Worm (Caenorhabditis elegans): ENCODE results near the gene C25F6.8.

The C25F6.8 gene

ce11 chrX:5447941-5448340 lies at the start of gene C25F6.8:
C25F6.8 (plus strand) TSS chrX:5448241.
- TF ChIP-seq skn-1 (tag; optimal IDR thresholded peaks at IDR 0.05) (no peak), nhr-23 (tag; optimal IDR thresholded peaks at IDR 0.05) (no peak), nhr-77 (tag; optimal IDR thresholded peaks at IDR 0.05) (no peak), ztf-11 (tag; optimal IDR thresholded peaks at IDR 0.05) (no peak), ceh-28 (tag; optimal IDR thresholded peaks at IDR 0.05) (no peak), nhr-25 (tag; optimal IDR thresholded peaks at IDR 0.05) (no peak), ama-1 (optimal IDR thresholded peaks at IDR 0.05) (no peak), elt-1 (tag; optimal IDR thresholded peaks at IDR 0.05) (no peak)

ce11 chrX:5400524-5400923 lies 47.5 kb upstream of the C25F6.8 start, which contains the start of gene scav-1:
scav-1 (minus strand) TSS chrX:5400584.
- no peak for TF ChIP-seq mdl-1 (tag; optimal IDR thresholded peaks at IDR 0.05)
- TF ChIP-seq elt-2 (tag; optimal IDR thresholded peaks at IDR 0.05), result peak; percentile 87
- peak; percentile 76 for TF ChIP-seq pqm-1 (tag; optimal IDR thresholded peaks at IDR 0.05)
- TF ChIP-seq hmg-11 (tag; optimal IDR thresholded peaks at IDR 0.05), result no peak

ce11 chrX:5406345-5406744 lies 41.7 kb upstream of the C25F6.8 start, which contains the start of gene C03F11.4:
C03F11.4 (minus strand) TSS chrX:5406445.
- TF ChIP-seq snpc-4 (tag; optimal IDR thresholded peaks at IDR 0.05), result no peak
- TF ChIP-seq nhr-28 (tag; optimal IDR thresholded peaks at IDR 0.05), result no peak
- no peak for TF ChIP-seq hmg-11 (tag; optimal IDR thresholded peaks at IDR 0.05)

- TF ChIP-seq snpc-4 (tag; optimal IDR thresholded peaks at IDR 0.05) (no peak), aly-2 (tag; optimal IDR thresholded peaks at IDR 0.05) (no peak), lin-39 (tag; optimal IDR thresholded peaks at IDR 0.05) (no peak), ceh-16 (tag; optimal IDR thresholded peaks at IDR 0.05) (no peak), zag-1 (tag; optimal IDR thresholded peaks at IDR 0.05) (no peak), elt-2 (tag; optimal IDR thresholded peaks at IDR 0.05) (peak; percentile 23), nhr-76 (tag; optimal IDR thresholded peaks at IDR 0.05) (no peak), ama-1 (optimal IDR thresholded peaks at IDR 0.05) (no peak), mdl-1 (tag; optimal IDR thresholded peaks at IDR 0.05) (no peak), pqm-1 (tag; optimal IDR thresholded peaks at IDR 0.05) (no peak), hmg-11 (tag; optimal IDR thresholded peaks at IDR 0.05) (peak; percentile 36), lin-15B (tag; optimal IDR thresholded peaks at IDR 0.05) (no peak), fkh-10 (GFP tag; optimal IDR thresholded peaks at IDR 0.05) (no peak), nhr-25 (tag; optimal IDR thresholded peaks at IDR 0.05) (no peak), eor-1 (tag; optimal IDR thresholded peaks at IDR 0.05) (no peak), lsy-12 (tag; optimal IDR thresholded peaks at IDR 0.05) (peak; percentile 13), nhr-43 (tag; optimal IDR thresholded peaks at IDR 0.05; ENCODE audit: poor library complexity, severe bottlenecking) (peak; percentile 3), ceh-82 (tag; optimal IDR thresholded peaks at IDR 0.05) (no peak), fkh-2 (tag; optimal IDR thresholded peaks at IDR 0.05) (no peak), nfya-1 (tag; optimal IDR thresholded peaks at IDR 0.05; ENCODE audit: insufficient read depth) (no peak), unc-62 (GFP tag; optimal IDR thresholded peaks at IDR 0.05) (no peak), tbx-2 (tag; optimal IDR thresholded peaks at IDR 0.05) (no peak), pha-4 (tag; optimal IDR thresholded peaks at IDR 0.05) (peak; percentile 28), nhr-28 (tag; optimal IDR thresholded peaks at IDR 0.05) (no peak), mml-1 (tag; optimal IDR thresholded peaks at IDR 0.05) (no peak), egl-27 (tag; optimal IDR thresholded peaks at IDR 0.05) (no peak)
These were observed 40.8 kb upstream of the C25F6.8 start for ce11 chrX:5407271-5407670.

- no peak for TF ChIP-seq mdl-1 (tag; optimal IDR thresholded peaks at IDR 0.05)
- TF ChIP-seq nfya-1 (tag; optimal IDR thresholded peaks at IDR 0.05; ENCODE audit: insufficient read depth), result no peak
- TF ChIP-seq elt-3 (tag; optimal IDR thresholded peaks at IDR 0.05), result no peak
- no peak for TF ChIP-seq nhr-23 (tag; optimal IDR thresholded peaks at IDR 0.05)
- no peak for TF ChIP-seq daf-12 (tag; optimal IDR thresholded peaks at IDR 0.05)
- TF ChIP-seq eor-1 (tag; optimal IDR thresholded peaks at IDR 0.05), result no peak
- no peak for TF ChIP-seq unc-62 (GFP tag; optimal IDR thresholded peaks at IDR 0.05)
- TF ChIP-seq tbx-2 (tag; optimal IDR thresholded peaks at IDR 0.05), result no peak
- TF ChIP-seq aly-2 (tag; optimal IDR thresholded peaks at IDR 0.05), result no peak
- TF ChIP-seq lsy-12 (tag; optimal IDR thresholded peaks at IDR 0.05), result no peak
- no peak for TF ChIP-seq nhr-25 (tag; optimal IDR thresholded peaks at IDR 0.05)
These were observed 34.5 kb upstream of the C25F6.8 start, which contains the start of gene pks-1 for ce11 chrX:5413510-5413909. pks-1 (plus strand) TSS chrX:5413810.

Data from whole organism, L3 larva.